Worm (Caenorhabditis elegans) whole organism, young adult: ENCODE data around the gene elks-1.

Source experiments
- B0336.3 ChIP-seq: fragments of 200-800 bp; sonication (Bioruptor generic); IDR thresholded peaks from 2 replicates; pipeline ENCODE4 v1.3.6; 2022; ENCODE audit warnings: missing genetic modification characterization, missing compliant biosample characterization
- F52B5.7 ChIP-seq: sonication (generic microtip); optimal IDR thresholded peaks from 2 replicates; lab custom pipeline; 2016; ENCODE audit warnings: mild to moderate bottlenecking, missing genetic modification characterization, missing compliant biosample characterization
- Y95B8A.8 ChIP-seq: fragments of 200-800 bp; sonication (Bioruptor generic); IDR thresholded peaks from 2 replicates; pipeline ENCODE4 v1.3.6; 2022; ENCODE audit warnings: missing genetic modification reagents, missing genetic modification characterization, missing compliant biosample characterization
- athp-1 ChIP-seq: sonication (generic microtip); optimal IDR thresholded peaks from 2 replicates; lab custom pipeline; 2017; ENCODE audit warnings: mild to moderate bottlenecking, missing genetic modification characterization, missing compliant biosample characterization
- attf-5 ChIP-seq: fragments of 200-800 bp; sonication (Bioruptor generic); optimal IDR thresholded peaks from 2 replicates; lab custom pipeline; 2018; ENCODE audit warnings: mild to moderate bottlenecking, missing genetic modification characterization, missing compliant biosample characterization
- cebp-1 ChIP-seq, 2 experiments: fragments of 200-800 bp in 1 of 2; sonication (Bioruptor generic) in 1 of 2; sonication (generic microtip) in 1 of 2; IDR thresholded peaks in 1 of 2; optimal IDR thresholded peaks in 1 of 2; 2 replicates each; pipeline versions ENCODE4 v1.3.6 to Lab custom; 2017 to 2022; ENCODE audit warnings: missing compliant biosample characterization in 2 of 2, missing genetic modification characterization in 2 of 2, mild to moderate bottlenecking in 1 of 2, missing genetic modification reagents in 1 of 2, moderate library complexity in 1 of 2
- ceh-27 ChIP-seq: fragments of 200-800 bp; sonication (Bioruptor generic); optimal IDR thresholded peaks from 2 replicates; lab custom pipeline; 2018; ENCODE audit warnings: mild to moderate bottlenecking, missing genetic modification characterization, moderate library complexity, missing compliant biosample characterization
- ceh-40 ChIP-seq: fragments of 200-800 bp; sonication (Bioruptor generic); IDR thresholded peaks from 2 replicates; pipeline ENCODE4 v1.3.6; 2022; ENCODE audit warnings: missing genetic modification characterization, missing compliant biosample characterization
- ceh-58 ChIP-seq: fragments of 200-800 bp; sonication (Bioruptor generic); IDR thresholded peaks from 2 replicates; pipeline ENCODE4 v1.3.6; 2022; ENCODE audit warnings: missing genetic modification characterization, missing compliant biosample characterization
- dpff-1 ChIP-seq: sonication (generic microtip); optimal IDR thresholded peaks from 2 replicates; lab custom pipeline; 2017; ENCODE audit warnings: mild to moderate bottlenecking, missing genetic modification characterization, missing compliant biosample characterization
- efl-1 ChIP-seq: fragments of 150-350 bp; optimal IDR thresholded peaks from 2 replicates; lab custom pipeline; 2014; ENCODE audit warnings: missing biosample characterization, missing genetic modification reagents, missing genetic modification characterization
- hlh-26 ChIP-seq: fragments of 200-800 bp; sonication (Bioruptor generic); conservative IDR thresholded peaks from 2 replicates; pipeline ENCODE4 v1.3.6; 2022; ENCODE audit warnings: missing genetic modification reagents, missing genetic modification characterization, missing compliant biosample characterization
- hmg-1.2 ChIP-seq: fragments of 200-800 bp; sonication (Bioruptor generic); IDR thresholded peaks from 2 replicates; pipeline ENCODE4 v1.3.6; 2022; ENCODE audit warnings: missing genetic modification reagents, missing genetic modification characterization, missing compliant biosample characterization
- let-526 ChIP-seq: fragments of 200-800 bp; sonication (Bioruptor generic); IDR thresholded peaks from 2 replicates; pipeline ENCODE4 v1.3.6; 2022; ENCODE audit warnings: missing genetic modification reagents, missing genetic modification characterization, missing compliant biosample characterization
- lin-35 ChIP-seq, 3 experiments: fragments of 150-350 bp in 2 of 3; sonication (generic microtip) in 1 of 3; optimal IDR thresholded peaks; 2 replicates each; lab custom pipeline; 2014 to 2018; ENCODE audit warnings: missing biosample characterization in 3 of 3, missing genetic modification characterization in 3 of 3, missing genetic modification reagents in 3 of 3
- lin-54 ChIP-seq: fragments of 200-800 bp; sonication (Bioruptor generic); optimal IDR thresholded peaks from 2 replicates; lab custom pipeline; 2018; ENCODE audit warnings: mild to moderate bottlenecking, missing genetic modification characterization, missing compliant biosample characterization
- lsy-27 ChIP-seq: sonication (generic microtip); optimal IDR thresholded peaks from 2 replicates; lab custom pipeline; 2017; ENCODE audit warnings: missing genetic modification characterization, mild to moderate bottlenecking, missing compliant biosample characterization, antibody characterized with exemption, missing genotype, borderline replicate concordance; ENCODE audit not compliant: insufficient read depth
- madf-10 ChIP-seq: sonication (generic microtip); optimal IDR thresholded peaks from 2 replicates; lab custom pipeline; 2016; ENCODE audit warnings: mild to moderate bottlenecking, missing genetic modification characterization, missing compliant biosample characterization
- madf-3 ChIP-seq: fragments of 200-800 bp; sonication (Bioruptor generic); IDR thresholded peaks from 2 replicates; pipeline ENCODE4 v1.3.6; 2022; ENCODE audit warnings: missing genetic modification reagents, missing genetic modification characterization, missing compliant biosample characterization
- mcd-1 ChIP-seq: fragments of 200-800 bp; sonication (Bioruptor generic); IDR thresholded peaks from 2 replicates; pipeline ENCODE4 v1.3.6; 2022; ENCODE audit warnings: missing genetic modification reagents, missing genetic modification characterization, missing compliant biosample characterization
- nhr-80 ChIP-seq: sonication (generic microtip); optimal IDR thresholded peaks from 2 replicates; lab custom pipeline; 2016; ENCODE audit warnings: missing genetic modification characterization, missing compliant biosample characterization
- pha-4 ChIP-seq: fragments of 150-350 bp; sonication (generic microtip); optimal IDR thresholded peaks from 2 replicates; lab custom pipeline; 2014; ENCODE audit warnings: missing biosample characterization, missing genetic modification reagents, missing genetic modification characterization
- rcor-1 ChIP-seq: fragments of 200-800 bp; sonication (Bioruptor generic); IDR thresholded peaks from 2 replicates; pipeline ENCODE4 v1.3.6; 2022; ENCODE audit warnings: missing genetic modification reagents, missing genetic modification characterization, missing compliant biosample characterization
- rec-8 ChIP-seq, 2 experiments: sonication (generic microtip); optimal IDR thresholded peaks; 2 replicates each; lab custom pipeline; 2016; ENCODE audit warnings: mild to moderate bottlenecking in 2 of 2, missing genetic modification characterization in 2 of 2, missing genetic modification reagents in 2 of 2, missing genotype in 2 of 2, missing biosample characterization in 1 of 2, missing compliant biosample characterization in 1 of 2, moderate library complexity in 1 of 2
- repo-1 ChIP-seq: sonication (generic microtip); optimal IDR thresholded peaks from 2 replicates; lab custom pipeline; 2017; ENCODE audit warnings: mild to moderate bottlenecking, missing genetic modification characterization, missing compliant biosample characterization
- rpc-1 ChIP-seq, 2 experiments: fragments of 150-350 bp in 1 of 2; sonication (generic microtip) in 1 of 2; optimal IDR thresholded peaks; 2 replicates each; lab custom pipeline; 2014 to 2018; ENCODE audit warnings: missing biosample characterization in 1 of 2, missing genetic modification characterization in 1 of 2, missing genetic modification reagents in 1 of 2, missing genotype in 1 of 2
- tbp1 ChIP-seq: fragments of 200-800 bp; sonication (Bioruptor generic); optimal IDR thresholded peaks from 2 replicates; lab custom pipeline; 2018; ENCODE audit warnings: mild to moderate bottlenecking, missing genetic modification characterization, missing compliant biosample characterization
- tlf-1 ChIP-seq: fragments of 200-800 bp; sonication (Bioruptor generic); optimal IDR thresholded peaks from 2 replicates; lab custom pipeline; 2018; ENCODE audit warnings: mild to moderate bottlenecking, missing genetic modification characterization, missing compliant biosample characterization
- ztf-18 ChIP-seq: sonication (generic microtip); optimal IDR thresholded peaks from 2 replicates; lab custom pipeline; 2016; ENCODE audit warnings: missing genotype, mild to moderate bottlenecking, missing genetic modification characterization, missing compliant biosample characterization
- ztf-25 ChIP-seq: fragments of 200-800 bp; sonication (Bioruptor generic); IDR thresholded peaks from 2 replicates; pipeline ENCODE4 v1.3.6; 2022; ENCODE audit warnings: missing genetic modification reagents, missing genetic modification characterization, missing compliant biosample characterization
- ztf-26 ChIP-seq: sonication (generic microtip); optimal IDR thresholded peaks from 2 replicates; lab custom pipeline; 2017; ENCODE audit warnings: missing genetic modification characterization, missing compliant biosample characterization

The elks-1 gene

DNA sequence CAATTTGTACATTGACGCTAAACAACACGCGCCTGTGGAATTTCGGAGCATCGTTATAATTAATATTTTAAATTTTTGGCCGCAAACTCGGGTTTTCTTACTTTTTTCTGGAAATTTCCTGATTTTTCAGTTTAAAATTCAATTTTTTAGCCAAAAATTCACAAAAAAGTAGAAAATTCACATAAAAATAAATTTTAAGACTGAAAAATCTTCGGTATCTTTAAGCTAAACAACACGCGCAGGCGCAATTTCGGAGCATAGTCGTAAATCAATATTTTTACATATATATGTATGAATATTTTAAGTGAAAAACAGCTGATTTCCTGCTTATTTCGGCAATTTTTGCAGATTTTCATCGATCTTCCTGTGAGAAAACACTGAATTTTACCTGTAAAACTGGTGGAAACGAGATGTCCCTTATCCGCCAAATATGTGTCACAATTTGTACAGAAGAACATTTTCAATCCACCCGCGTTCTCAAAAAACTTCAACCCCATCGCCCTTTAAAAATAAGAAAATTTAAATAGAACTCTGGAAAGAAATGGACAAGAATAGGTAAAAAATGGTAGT lies 32.6 kb upstream of the elks-1 start, which contains the start of gene B0546.3 (continued):
- TF ChIP-seq athp-1 (no peak), rpc-1 (optimal IDR thresholded peaks at IDR 0.05; lab: Kevin White, UChicago) (no peak), rpc-1 (tag; optimal IDR thresholded peaks at IDR 0.05; lab: Kevin White, UChicago) (no peak), hlh-26 (GFP tag; lab: Robert Waterston, UW) (no peak), rcor-1 (GFP tag; lab: Robert Waterston, UW) (no peak), ceh-58 (GFP tag; lab: Robert Waterston, UW) (no peak), Y95B8A.8 (no peak)

ce11 chrIV:3378080-3378804 lies 28.4 kb upstream of the elks-1 start, which contains the start of gene otub-4:
otub-4 (minus strand) TSS chrIV:3378130.
- TF ChIP-seq mcd-1 (GFP tag; lab: Robert Waterston, UW): peak; percentile 58; the same call in 1 of the 2 replicates
- no peak for TF ChIP-seq dpff-1
- TF ChIP-seq cebp-1 (GFP tag; IDR thresholded peaks at IDR 0.05; lab: Robert Waterston, UW): no peak
- peak; percentile 24 for TF ChIP-seq cebp-1 (tag; optimal IDR thresholded peaks at IDR 0.05; lab: Kevin White, UChicago)

DNA sequence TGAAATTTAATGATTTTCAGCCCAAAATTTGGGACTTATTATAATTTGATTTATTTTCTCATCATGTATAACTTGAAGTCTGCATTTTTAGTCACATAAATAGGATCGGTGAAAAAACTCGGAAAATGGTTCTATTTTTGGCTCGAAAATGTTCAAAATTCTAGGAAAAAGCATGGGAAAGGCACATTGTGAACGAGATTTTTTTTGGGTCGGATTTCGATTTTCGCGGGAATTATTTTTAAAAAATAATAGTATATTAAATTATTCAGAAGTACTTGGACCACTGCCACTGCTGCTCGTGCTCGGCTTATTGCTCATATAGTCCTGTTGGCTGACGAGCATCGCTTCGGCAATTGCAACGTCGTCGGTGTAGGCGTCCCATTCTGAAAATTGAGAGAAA lies 23.5 kb upstream of the elks-1 start:
- TF ChIP-seq repo-1 (tag; lab: Kevin White, UChicago): peak; percentile 74
- no peak for TF ChIP-seq madf-10 (tag; lab: Kevin White, UChicago)
- TF ChIP-seq lin-35 (GFP tag; optimal IDR thresholded peaks at IDR 0.05; lab: Kevin White, UChicago): peak in 1 of 3 experiments; percentile 1
- peak; percentile 35 for TF ChIP-seq ztf-26
- no peak for TF ChIP-seq tbp1 (GFP tag; lab: Kevin White, UChicago)
- TF ChIP-seq lsy-27 (tag; lab: Kevin White, UChicago): no peak
- peak; percentile 32 for TF ChIP-seq F52B5.7 (tag; lab: Kevin White, UChicago)

- TF ChIP-seq cebp-1 (GFP tag; IDR thresholded peaks at IDR 0.05; lab: Robert Waterston, UW) (no peak), cebp-1 (tag; optimal IDR thresholded peaks at IDR 0.05; lab: Kevin White, UChicago) (peak; percentile 73), let-526 (GFP tag; lab: Robert Waterston, UW) (no peak), F52B5.7 (tag; lab: Kevin White, UChicago) (no peak), ceh-40 (GFP tag; lab: Robert Waterston, UW) (no peak), ceh-27 (peak; percentile 13), lin-54 (GFP tag; lab: Kevin White, UChicago) (peak; percentile 17), efl-1 (GFP tag; lab: Kevin White, UChicago) (peak; percentile 4), nhr-80 (peak; percentile 78), ztf-18 (tag; lab: Kevin White, UChicago) (peak; percentile 20), attf-5 (GFP tag; lab: Kevin White, UChicago) (peak; percentile 54)
Observed at ce11 chrIV:3368638-3369247, 18.9 kb upstream of the elks-1 start, which contains the start of gene vha-19. vha-19 (plus strand) TSS chrIV:3369197.

- TF ChIP-seq pha-4: no peak
- TF ChIP-seq hmg-1.2 (GFP tag; lab: Robert Waterston, UW): peak; percentile 90
- TF ChIP-seq, all 124 proteins: peak for 1
Observed at ce11 chrIV:3363784-3364183, 14.0 kb upstream of the elks-1 start.

DNA sequence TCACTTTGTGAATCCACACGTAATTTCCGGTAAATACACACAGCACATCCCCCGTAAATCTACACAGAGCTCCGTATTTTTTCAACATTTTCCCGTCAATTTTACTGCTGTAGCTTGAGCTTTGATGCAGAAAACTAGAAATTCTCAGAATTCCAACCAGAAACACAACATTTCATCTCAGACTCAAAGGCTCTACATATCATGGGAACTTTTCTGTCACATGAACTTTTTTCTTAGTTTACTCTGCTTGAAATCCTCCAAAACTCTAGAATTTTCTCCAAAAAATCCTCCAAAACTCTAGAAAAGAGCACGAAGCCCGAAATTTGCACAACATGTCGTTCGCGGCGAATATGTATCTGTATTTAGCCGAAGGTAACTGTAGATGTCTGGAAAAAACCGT lies 13.4 kb upstream of the elks-1 start, which contains the start of gene Y55H10A.2:
Y55H10A.2 (plus strand) TSS at position 301 of the 400 bp plus-strand sequence.
- TF ChIP-seq B0336.3 (GFP tag; lab: Robert Waterston, UW) (no peak), rec-8 (tag; optimal IDR thresholded peaks at IDR 0.05; lab: Kevin White, UChicago) (no peak), ztf-25 (GFP tag; lab: Robert Waterston, UW) (no peak), ztf-26 (no peak), dpff-1 (no peak), tbp1 (GFP tag; lab: Kevin White, UChicago) (no peak), madf-3 (no peak), tlf-1 (GFP tag; lab: Kevin White, UChicago) (no peak)
- TF ChIP-seq, all 124 proteins: peak for 0
